Worm (Caenorhabditis elegans): ENCODE results near the gene abl-1.

DNA sequence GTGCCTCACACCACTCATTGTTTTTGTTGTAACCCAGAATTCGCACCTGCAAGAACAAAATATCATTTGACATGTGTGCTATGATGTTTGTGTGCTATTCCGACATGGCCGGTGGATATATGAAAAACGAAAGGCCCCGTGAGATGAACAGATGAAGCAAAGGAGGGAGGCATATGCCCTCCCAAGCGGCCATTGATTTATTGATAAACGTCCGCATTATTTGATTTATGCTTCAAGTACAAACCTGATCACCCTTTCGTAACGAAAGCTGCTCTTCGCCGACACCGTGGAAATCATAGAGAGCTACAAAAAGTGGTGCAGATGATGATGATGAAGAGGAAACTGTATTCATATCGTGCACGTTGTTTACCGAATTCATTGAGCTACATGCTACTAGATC, 11.7 kb downstream of the abl-1 start:
- TF ChIP-seq dpl-1 (GFP tag; optimal IDR thresholded peaks at IDR 0.05) (no peak), egl-18 (GFP tag; IDR thresholded peaks at IDR 0.05) (no peak), mcd-1 (GFP tag; IDR thresholded peaks at IDR 0.05) (no peak), pha-4 (tag; optimal IDR thresholded peaks at IDR 0.05) (no peak)
